Worm (Caenorhabditis elegans) whole organism, young adult: ENCODE data around the gene C05C9.3.

Experiments
- D2030.7 ChIP-seq: fragments of 200-800 bp; sonication (Bioruptor generic); IDR thresholded peaks from 2 replicates; pipeline ENCODE4 v1.3.6; 2022; ENCODE audit warnings: missing genetic modification reagents, missing genetic modification characterization, missing compliant biosample characterization
- F33H1.4 ChIP-seq: fragments of 200-800 bp; sonication (Bioruptor generic); IDR thresholded peaks from 2 replicates; pipeline ENCODE4 v1.3.6; 2022; ENCODE audit warnings: missing genetic modification reagents, missing genetic modification characterization, missing compliant biosample characterization
- F57A8.1 ChIP-seq: fragments of 200-800 bp; sonication (Bioruptor generic); optimal IDR thresholded peaks from 2 replicates; lab custom pipeline; 2018; ENCODE audit warnings: mild to moderate bottlenecking, missing genetic modification characterization, moderate library complexity, missing compliant biosample characterization
- F57C9.4 ChIP-seq: sonication (generic microtip); optimal IDR thresholded peaks from 2 replicates; lab custom pipeline; 2017; ENCODE audit warnings: mild to moderate bottlenecking, missing genetic modification characterization, missing compliant biosample characterization
- Y53F4B.3 ChIP-seq: fragments of 200-800 bp; sonication (Bioruptor generic); IDR thresholded peaks from 2 replicates; pipeline ENCODE4 v1.3.6; 2022; ENCODE audit warnings: missing genetic modification reagents, missing genetic modification characterization, missing compliant biosample characterization
- Y56A3A.18 ChIP-seq: fragments of 200-800 bp; sonication (Bioruptor generic); IDR thresholded peaks from 2 replicates; pipeline ENCODE4 v1.3.6; 2022; ENCODE audit warnings: missing genetic modification reagents, missing genetic modification characterization, missing compliant biosample characterization
- Y67H2A.10 ChIP-seq: fragments of 200-800 bp; sonication (Bioruptor generic); conservative IDR thresholded peaks from 2 replicates; pipeline ENCODE4 v1.3.6; 2022; ENCODE audit warnings: missing genetic modification reagents, missing genetic modification characterization, missing compliant biosample characterization
- akir-1 ChIP-seq: fragments of 200-800 bp; sonication (Bioruptor generic); optimal IDR thresholded peaks from 2 replicates; lab custom pipeline; 2018; ENCODE audit warnings: mild to moderate bottlenecking, missing genetic modification characterization, moderate library complexity, missing compliant biosample characterization
- attf-3 ChIP-seq: fragments of 200-800 bp; sonication (Bioruptor generic); conservative IDR thresholded peaks from 2 replicates; pipeline ENCODE4 v1.3.6; 2022; ENCODE audit warnings: missing genetic modification reagents, missing genetic modification characterization, missing compliant biosample characterization
- attf-5 ChIP-seq: fragments of 200-800 bp; sonication (Bioruptor generic); optimal IDR thresholded peaks from 2 replicates; lab custom pipeline; 2018; ENCODE audit warnings: mild to moderate bottlenecking, missing genetic modification characterization, missing compliant biosample characterization
- attf-6 ChIP-seq: fragments of 200-800 bp; sonication (Bioruptor generic); IDR thresholded peaks from 2 replicates; pipeline ENCODE4 v1.3.6; 2022; ENCODE audit warnings: missing genetic modification reagents, missing genetic modification characterization, missing compliant biosample characterization
- bed-1 ChIP-seq: fragments of 200-800 bp; sonication (Bioruptor generic); IDR thresholded peaks from 2 replicates; pipeline ENCODE4 v1.3.6; 2022; ENCODE audit warnings: missing genetic modification reagents, missing genetic modification characterization, missing compliant biosample characterization
- cebp-2 ChIP-seq: fragments of 200-800 bp; sonication (Bioruptor generic); IDR thresholded peaks from 2 replicates; pipeline ENCODE4 v1.3.6; 2022; ENCODE audit warnings: missing genetic modification characterization, missing compliant biosample characterization
- egl-44 ChIP-seq: fragments of 200-800 bp; sonication (Bioruptor generic); IDR thresholded peaks from 2 replicates; pipeline ENCODE4 v1.3.6; 2022; ENCODE audit warnings: missing genetic modification reagents, missing genetic modification characterization, missing compliant biosample characterization
- egrh-3 ChIP-seq: fragments of 200-800 bp; sonication (Bioruptor generic); IDR thresholded peaks from 2 replicates; pipeline ENCODE4 v1.3.6; 2022; ENCODE audit warnings: missing genetic modification reagents, missing genetic modification characterization, missing compliant biosample characterization
- ets-4 ChIP-seq: fragments of 200-800 bp; sonication (Bioruptor generic); optimal IDR thresholded peaks from 2 replicates; lab custom pipeline; 2018; ENCODE audit warnings: mild to moderate bottlenecking, missing genetic modification characterization, missing compliant biosample characterization
- hmg-1.2 ChIP-seq: fragments of 200-800 bp; sonication (Bioruptor generic); IDR thresholded peaks from 2 replicates; pipeline ENCODE4 v1.3.6; 2022; ENCODE audit warnings: missing genetic modification reagents, missing genetic modification characterization, missing compliant biosample characterization
- madf-10 ChIP-seq: sonication (generic microtip); optimal IDR thresholded peaks from 2 replicates; lab custom pipeline; 2016; ENCODE audit warnings: mild to moderate bottlenecking, missing genetic modification characterization, missing compliant biosample characterization
- madf-3 ChIP-seq: fragments of 200-800 bp; sonication (Bioruptor generic); IDR thresholded peaks from 2 replicates; pipeline ENCODE4 v1.3.6; 2022; ENCODE audit warnings: missing genetic modification reagents, missing genetic modification characterization, missing compliant biosample characterization
- mxl-1 ChIP-seq: sonication (generic microtip); optimal IDR thresholded peaks from 2 replicates; lab custom pipeline; 2016; ENCODE audit warnings: missing genetic modification characterization, missing compliant biosample characterization
- nfya-1 ChIP-seq: sonication (generic microtip); optimal IDR thresholded peaks from 2 replicates; lab custom pipeline; 2017; ENCODE audit warnings: antibody characterized with exemption, missing compliant biosample characterization, missing genetic modification characterization, borderline replicate concordance; ENCODE audit not compliant: insufficient read depth
- nhr-120 ChIP-seq: fragments of 200-800 bp; sonication (Bioruptor generic); IDR thresholded peaks from 2 replicates; pipeline ENCODE4 v1.3.6; 2022; ENCODE audit warnings: missing genetic modification characterization, missing compliant biosample characterization
- nhr-27 ChIP-seq: fragments of 200-800 bp; sonication (Bioruptor generic); optimal IDR thresholded peaks from 2 replicates; lab custom pipeline; 2018; ENCODE audit warnings: mild to moderate bottlenecking, missing genetic modification characterization, moderate library complexity, missing compliant biosample characterization
- nhr-80 ChIP-seq: sonication (generic microtip); optimal IDR thresholded peaks from 2 replicates; lab custom pipeline; 2016; ENCODE audit warnings: missing genetic modification characterization, missing compliant biosample characterization
- nhr-90 ChIP-seq: sonication (generic microtip); optimal IDR thresholded peaks from 2 replicates; lab custom pipeline; 2016; ENCODE audit warnings: missing genotype, mild to moderate bottlenecking, missing genetic modification characterization, missing compliant biosample characterization
- pbrm-1 ChIP-seq: fragments of 200-800 bp; sonication (Bioruptor generic); IDR thresholded peaks from 2 replicates; pipeline ENCODE4 v1.3.6; 2022; ENCODE audit warnings: missing genetic modification reagents, missing genetic modification characterization, missing compliant biosample characterization
- rcor-1 ChIP-seq: fragments of 200-800 bp; sonication (Bioruptor generic); IDR thresholded peaks from 2 replicates; pipeline ENCODE4 v1.3.6; 2022; ENCODE audit warnings: missing genetic modification reagents, missing genetic modification characterization, missing compliant biosample characterization
- repo-1 ChIP-seq: sonication (generic microtip); optimal IDR thresholded peaks from 2 replicates; lab custom pipeline; 2017; ENCODE audit warnings: mild to moderate bottlenecking, missing genetic modification characterization, missing compliant biosample characterization
- rpc-1 ChIP-seq, 2 experiments: fragments of 150-350 bp in 1 of 2; sonication (generic microtip) in 1 of 2; optimal IDR thresholded peaks; 2 replicates each; lab custom pipeline; 2014 to 2018; ENCODE audit warnings: missing biosample characterization in 1 of 2, missing genetic modification characterization in 1 of 2, missing genetic modification reagents in 1 of 2, missing genotype in 1 of 2
- snpc-1.1 ChIP-seq: sonication (generic microtip); optimal IDR thresholded peaks from 2 replicates; lab custom pipeline; 2017; ENCODE audit warnings: missing genetic modification characterization, mild to moderate bottlenecking, missing compliant biosample characterization, antibody characterized with exemption, moderate library complexity, missing genotype, missing genetic modification reagents; ENCODE audit not compliant: insufficient read depth
- somi-1 ChIP-seq: fragments of 200-800 bp; sonication (Bioruptor generic); optimal IDR thresholded peaks from 2 replicates; lab custom pipeline; 2018; ENCODE audit warnings: mild to moderate bottlenecking, missing genetic modification characterization, missing compliant biosample characterization
- xnd-1 ChIP-seq: sonication (generic microtip); optimal IDR thresholded peaks from 2 replicates; lab custom pipeline; 2016; ENCODE audit warnings: missing genotype, missing genetic modification reagents, missing genetic modification characterization, missing compliant biosample characterization
- zfh-2 ChIP-seq: fragments of 200-800 bp; sonication (Bioruptor generic); conservative IDR thresholded peaks from 2 replicates; pipeline ENCODE4 v1.3.6; 2022; ENCODE audit warnings: missing genetic modification reagents, missing genetic modification characterization, missing compliant biosample characterization
- zim-3 ChIP-seq: sonication (generic microtip); optimal IDR thresholded peaks from 2 replicates; lab custom pipeline; 2017; ENCODE audit warnings: mild to moderate bottlenecking, missing genetic modification characterization, moderate library complexity, missing compliant biosample characterization
- ztf-28 ChIP-seq: fragments of 200-800 bp; sonication (Bioruptor generic); IDR thresholded peaks from 2 replicates; pipeline ENCODE4 v1.3.6; 2022; ENCODE audit warnings: missing genetic modification reagents, missing genetic modification characterization, missing compliant biosample characterization

C05C9.3 gene

DNA sequence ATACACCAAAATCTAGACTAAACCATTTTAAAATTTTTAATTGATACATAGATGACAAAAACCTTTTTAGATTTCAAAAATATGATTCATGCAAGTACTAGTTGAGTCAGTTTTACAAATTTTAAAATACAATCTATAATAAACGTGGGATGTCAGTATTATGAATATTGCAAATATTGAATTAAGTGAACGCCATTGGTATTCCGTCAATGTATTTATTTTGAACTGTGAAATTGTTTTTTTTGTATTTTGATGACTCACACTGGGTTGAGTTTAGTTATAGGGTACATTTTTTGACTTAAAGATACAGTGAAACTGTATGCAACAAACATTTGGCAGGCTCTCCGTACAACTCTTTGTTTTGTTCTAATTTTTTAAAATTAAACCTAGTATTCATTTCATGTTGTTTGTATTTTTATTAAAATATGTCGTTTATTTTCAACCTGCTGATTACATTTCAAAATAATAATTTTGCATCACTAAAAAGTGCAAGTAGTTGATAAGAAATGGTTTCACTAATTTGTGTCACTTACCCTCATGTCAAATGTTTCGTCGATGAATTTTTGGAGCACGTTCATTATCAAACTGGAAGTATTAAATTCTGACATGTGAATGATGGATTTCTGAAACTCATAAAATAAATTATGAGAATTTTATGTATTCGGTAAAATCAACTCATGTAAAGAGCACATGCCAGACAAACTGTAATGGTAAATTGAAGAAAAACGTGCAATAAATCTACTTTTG is 47.6 kb downstream of the C05C9.3 start, which contains the start of gene W02H3.1 (continued):
- TF ChIP-seq attf-5 (GFP tag; lab: Kevin White, UChicago) (no peak), nfya-1 (no peak), nhr-80 (tag; lab: Kevin White, UChicago) (peak; percentile 75), madf-10 (tag; lab: Kevin White, UChicago) (no peak), F33H1.4 (GFP tag; lab: Robert Waterston, UW) (no peak), cebp-2 (no peak)

DNA sequence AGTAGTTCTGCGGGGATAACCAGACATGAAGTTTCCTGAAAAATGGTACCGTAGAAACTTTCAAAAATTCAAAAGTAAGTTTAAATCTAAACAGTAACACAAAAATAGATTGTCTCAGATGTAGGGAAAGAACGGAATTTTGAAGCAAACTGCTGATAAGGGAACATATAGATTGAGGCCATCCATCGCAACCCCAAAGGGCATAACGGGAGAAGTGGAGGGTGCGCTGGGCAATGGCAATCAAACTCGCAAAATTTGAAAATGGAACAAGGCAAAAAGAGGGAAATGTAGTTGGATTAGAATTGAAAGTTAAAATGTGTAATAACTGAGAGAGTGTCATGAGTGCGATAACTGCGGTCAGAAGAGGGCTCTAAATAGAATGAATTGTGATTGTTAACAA is 49.4 kb downstream of the C05C9.3 start:
- no peak for TF ChIP-seq rcor-1 (GFP tag; lab: Robert Waterston, UW)
- TF ChIP-seq F57C9.4 (tag; lab: Kevin White, UChicago) = no peak
- peak; percentile 11 for TF ChIP-seq ets-4 (GFP tag; lab: Kevin White, UChicago)
- peak; percentile 56 for TF ChIP-seq nhr-80 (tag; lab: Kevin White, UChicago)
- no peak for TF ChIP-seq repo-1 (tag; lab: Kevin White, UChicago)
- 0 out of 2 replicates have a peak, but pooled peaks have one; percentile 68 for TF ChIP-seq bed-1 (GFP tag; lab: Robert Waterston, UW)

DNA sequence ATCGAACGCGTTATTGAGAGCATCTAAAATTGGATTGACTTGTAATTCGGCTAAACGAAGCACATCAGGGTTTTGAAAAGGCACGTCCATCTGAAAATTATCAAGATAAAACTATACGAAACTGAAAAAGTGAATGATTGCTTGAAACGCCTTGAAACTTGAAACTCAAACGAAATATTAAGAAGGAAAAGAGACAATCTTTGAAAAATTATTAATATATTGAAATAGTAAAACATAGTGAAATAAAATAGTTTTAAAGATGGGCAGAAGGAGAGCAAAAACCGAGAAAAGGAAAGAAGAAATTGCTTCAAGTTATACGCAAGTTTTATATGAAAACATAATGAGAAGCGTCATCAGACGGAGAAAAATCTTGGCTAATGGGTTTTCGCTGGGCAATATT is 54.5 kb downstream of the C05C9.3 start, which contains the start of gene W02H3.3:
W02H3.3 (minus strand) TSS at position 101 of the 400 bp plus-strand sequence.
- TF ChIP-seq Y56A3A.18 (GFP tag; lab: Robert Waterston, UW) (no peak), madf-3 (GFP tag; lab: Robert Waterston, UW) (no peak), F57A8.1 (GFP tag; lab: Kevin White, UChicago) (no peak), Y67H2A.10 (no peak), zim-3 (tag; lab: Kevin White, UChicago) (no peak), nhr-90 (tag; lab: Kevin White, UChicago) (no peak), egrh-3 (no peak), somi-1 (no peak), mxl-1 (tag; lab: Kevin White, UChicago) (no peak), attf-3 (GFP tag; lab: Robert Waterston, UW) (no peak), akir-1 (GFP tag; lab: Kevin White, UChicago) (no peak), snpc-1.1 (tag; lab: Kevin White, UChicago) (no peak), attf-6 (no peak)

DNA sequence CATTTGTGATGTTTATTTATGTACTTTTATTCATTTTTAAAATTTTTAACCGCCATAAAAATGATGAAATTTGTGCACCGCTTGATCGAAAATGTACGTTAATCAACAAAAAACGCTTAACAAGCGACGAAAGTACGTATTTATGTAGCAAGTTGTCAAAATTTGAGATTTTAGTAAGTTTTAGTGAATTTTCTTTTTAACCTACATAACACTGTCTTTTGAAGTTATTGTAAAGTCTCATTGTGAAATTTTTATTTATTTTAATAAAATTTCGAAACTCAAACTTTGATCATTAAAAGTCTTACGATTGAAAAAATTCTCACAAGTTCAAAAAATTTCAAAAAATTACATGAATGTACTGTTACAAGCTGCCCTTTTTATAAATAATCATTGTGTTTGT is 55.3 kb downstream of the C05C9.3 start:
- TF ChIP-seq D2030.7 = no peak
- TF ChIP-seq zfh-2 (GFP tag; lab: Robert Waterston, UW) = no peak
- no peak for TF ChIP-seq nhr-27 (tag; lab: Kevin White, UChicago)
- TF ChIP-seq egl-44 (GFP tag; lab: Robert Waterston, UW) = no peak
- no peak for TF ChIP-seq rcor-1 (GFP tag; lab: Robert Waterston, UW)
- no peak for TF ChIP-seq nhr-120 (GFP tag; lab: Robert Waterston, UW)
- TF ChIP-seq hmg-1.2 (GFP tag; lab: Robert Waterston, UW) = no peak
- no peak for TF ChIP-seq xnd-1
- TF ChIP-seq attf-5 (GFP tag; lab: Kevin White, UChicago) = no peak
- TF ChIP-seq pbrm-1 = no peak
- no peak for TF ChIP-seq ztf-28
- TF ChIP-seq Y53F4B.3 (GFP tag; lab: Robert Waterston, UW) = no peak
- TF ChIP-seq rpc-1 (optimal IDR thresholded peaks at IDR 0.05; lab: Kevin White, UChicago) = no peak
- no peak for TF ChIP-seq rpc-1 (tag; optimal IDR thresholded peaks at IDR 0.05; lab: Kevin White, UChicago)
